Worm (Caenorhabditis elegans) whole organism, L3 larva: Measurements from ENCODE around the gene ZK632.11.

ENCODE experiments used
- R02D3.7 ChIP-seq: fragments of 150-350 bp; optimal IDR thresholded peaks from 2 replicates; lab custom pipeline; 2014; ENCODE audit warnings: missing biosample characterization, missing genetic modification characterization
- aly-2 ChIP-seq: fragments of 150-350 bp; optimal IDR thresholded peaks from 2 replicates; lab custom pipeline; 2014; ENCODE audit warnings: missing biosample characterization, missing genetic modification characterization
- ama-1 ChIP-seq: fragments of 150-350 bp; optimal IDR thresholded peaks from 2 replicates; lab custom pipeline; 2018
- ceh-16 ChIP-seq: sonication (generic microtip); optimal IDR thresholded peaks from 2 replicates; lab custom pipeline; 2017; ENCODE audit warnings: missing biosample characterization, missing genetic modification characterization
- ceh-28 ChIP-seq: fragments of 150-350 bp; optimal IDR thresholded peaks from 2 replicates; lab custom pipeline; 2014; ENCODE audit warnings: missing biosample characterization, missing genetic modification reagents, missing genetic modification characterization
- ceh-82 ChIP-seq: fragments of 150-350 bp; optimal IDR thresholded peaks from 2 replicates; lab custom pipeline; 2014; ENCODE audit warnings: missing biosample characterization, missing genetic modification characterization
- ceh-9 ChIP-seq: sonication (generic microtip); optimal IDR thresholded peaks from 2 replicates; lab custom pipeline; 2018; ENCODE audit warnings: missing biosample characterization, missing genetic modification characterization
- elt-2 ChIP-seq: sonication (generic microtip); optimal IDR thresholded peaks from 2 replicates; lab custom pipeline; 2016; ENCODE audit warnings: missing genetic modification reagents, mild to moderate bottlenecking, missing genetic modification characterization, missing compliant biosample characterization
- elt-3 ChIP-seq, 3 experiments: fragments of 150-350 bp in 1 of 3; sonication (generic microtip) in 2 of 3; optimal IDR thresholded peaks; 2 replicates in 2 of 3; 4 replicates in 1 of 3; lab custom pipeline; 2014 to 2017; ENCODE audit warnings: missing biosample characterization in 3 of 3, missing genetic modification characterization in 3 of 3
- eor-1 ChIP-seq, 2 experiments: fragments of 150-350 bp; optimal IDR thresholded peaks; 2 replicates each; lab custom pipeline; 2014 to 2018; ENCODE audit warnings: missing biosample characterization in 2 of 2, missing genetic modification characterization in 2 of 2
- fos-1 ChIP-seq: fragments of 150-350 bp; optimal IDR thresholded peaks from 2 replicates; lab custom pipeline; 2014; ENCODE audit warnings: missing biosample characterization, missing genetic modification characterization
- hmg-11 ChIP-seq: sonication (generic microtip); optimal IDR thresholded peaks from 2 replicates; lab custom pipeline; 2016; ENCODE audit warnings: missing genetic modification characterization, missing compliant biosample characterization
- jun-1 ChIP-seq: fragments of 150-350 bp; optimal IDR thresholded peaks from 2 replicates; lab custom pipeline; 2014; ENCODE audit warnings: missing biosample characterization, missing genetic modification reagents, missing genetic modification characterization
- lin-15B ChIP-seq: fragments of 150-350 bp; optimal IDR thresholded peaks from 2 replicates; lab custom pipeline; 2014; ENCODE audit warnings: missing biosample characterization, missing genetic modification characterization
- lin-39 ChIP-seq: fragments of 150-350 bp; optimal IDR thresholded peaks from 2 replicates; lab custom pipeline; 2018; ENCODE audit warnings: missing biosample characterization, missing genetic modification reagents, missing genetic modification characterization
- mdl-1 ChIP-seq: fragments of 150-350 bp; optimal IDR thresholded peaks from 2 replicates; lab custom pipeline; 2014; ENCODE audit warnings: missing biosample characterization, missing genetic modification characterization
- nfya-1 ChIP-seq: sonication (generic microtip); optimal IDR thresholded peaks from 2 replicates; lab custom pipeline; 2017; ENCODE audit warnings: missing genetic modification characterization, mild to moderate bottlenecking, missing compliant biosample characterization, antibody characterized with exemption, moderate library complexity; ENCODE audit not compliant: insufficient read depth
- nhr-12 ChIP-seq: fragments of 150-350 bp; optimal IDR thresholded peaks from 2 replicates; lab custom pipeline; 2014; ENCODE audit warnings: missing biosample characterization, missing genetic modification characterization
- nhr-23 ChIP-seq: fragments of 150-350 bp; optimal IDR thresholded peaks from 2 replicates; lab custom pipeline; 2014; ENCODE audit warnings: missing biosample characterization, missing genetic modification reagents, missing genetic modification characterization
- nhr-237 ChIP-seq: fragments of 150-350 bp; optimal IDR thresholded peaks from 2 replicates; lab custom pipeline; 2014; ENCODE audit warnings: missing biosample characterization, missing genetic modification characterization
- nhr-25 ChIP-seq: sonication (generic microtip); optimal IDR thresholded peaks from 2 replicates; lab custom pipeline; 2017; ENCODE audit warnings: missing biosample characterization, missing genetic modification characterization
- nhr-28 ChIP-seq: fragments of 150-350 bp; optimal IDR thresholded peaks from 2 replicates; lab custom pipeline; 2014; ENCODE audit warnings: missing biosample characterization, missing genetic modification characterization
- nhr-43 ChIP-seq: sonication (generic microtip); optimal IDR thresholded peaks from 2 replicates; lab custom pipeline; 2016; ENCODE audit warnings: mild to moderate bottlenecking, missing genetic modification characterization, missing compliant biosample characterization; ENCODE audit not compliant: poor library complexity, severe bottlenecking
- nhr-67 ChIP-seq: fragments of 150-350 bp; optimal IDR thresholded peaks from 2 replicates; lab custom pipeline; 2014; ENCODE audit warnings: missing biosample characterization, missing genetic modification characterization
- nhr-76 ChIP-seq: fragments of 150-350 bp; sonication (generic microtip); optimal IDR thresholded peaks from 5 replicates; lab custom pipeline; 2014; ENCODE audit warnings: missing biosample characterization, missing genetic modification characterization
- nhr-77 ChIP-seq: fragments of 150-350 bp; optimal IDR thresholded peaks from 2 replicates; lab custom pipeline; 2014; ENCODE audit warnings: missing biosample characterization, missing genetic modification characterization
- pha-4 ChIP-seq: fragments of 150-350 bp; optimal IDR thresholded peaks from 2 replicates; lab custom pipeline; 2014; ENCODE audit warnings: missing biosample characterization, missing genetic modification reagents, missing genetic modification characterization
- pqm-1 ChIP-seq: fragments of 150-350 bp; optimal IDR thresholded peaks from 2 replicates; lab custom pipeline; 2017; ENCODE audit warnings: missing biosample characterization, missing genetic modification characterization, inconsistent platforms
- sea-2 ChIP-seq: fragments of 150-350 bp; sonication (generic microtip); optimal IDR thresholded peaks from 4 replicates; lab custom pipeline; 2014; ENCODE audit warnings: missing biosample characterization, missing genetic modification reagents, missing genetic modification characterization
- skn-1 ChIP-seq: fragments of 150-350 bp; optimal IDR thresholded peaks from 2 replicates; lab custom pipeline; 2014; ENCODE audit warnings: missing biosample characterization, missing genetic modification characterization
- tbx-2 ChIP-seq: sonication (generic microtip); optimal IDR thresholded peaks from 2 replicates; lab custom pipeline; 2016; ENCODE audit warnings: mild to moderate bottlenecking, missing genetic modification characterization, missing compliant biosample characterization
- ztf-4 ChIP-seq: fragments of 150-350 bp; optimal IDR thresholded peaks from 2 replicates; lab custom pipeline; 2014; ENCODE audit warnings: missing biosample characterization, missing genetic modification characterization

ZK632.11 gene

DNA sequence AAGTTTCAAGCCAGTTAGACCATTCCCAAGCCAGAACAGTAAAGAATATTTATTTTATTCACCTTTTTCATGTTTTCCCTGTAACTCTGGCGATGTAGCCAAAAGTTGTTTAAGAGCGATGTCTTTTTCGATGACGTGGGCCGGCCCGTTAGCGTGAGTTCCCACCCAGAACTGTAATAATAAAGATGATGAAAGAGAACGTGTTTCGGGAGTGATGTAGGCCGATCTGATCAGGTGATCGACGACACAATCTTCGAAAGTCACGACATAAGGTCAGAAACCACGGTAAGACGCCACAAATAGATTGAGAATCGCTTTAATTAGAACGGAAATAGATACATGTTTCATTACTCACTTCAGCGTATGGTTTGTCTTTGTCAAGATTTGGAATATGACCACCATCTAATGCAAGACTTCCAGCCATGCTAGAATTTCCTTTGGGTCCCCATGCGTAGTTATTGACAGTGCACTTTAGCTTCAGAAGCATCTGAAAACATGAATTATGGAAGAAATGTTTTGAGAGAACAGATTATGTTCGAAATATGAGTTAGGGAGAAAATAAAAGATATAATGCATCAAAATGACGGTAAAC, 20.7 kb upstream of the ZK632.11 start, which contains the start of gene ZK632.4:
Gene ZK632.4, minus strand, starts transcription at position 487 of the 592 bp plus-strand sequence.
- TF ChIP-seq ceh-9 (tag; lab: Kevin White, UChicago) (no peak), nhr-25 (peak; percentile 26), nhr-23 (tag; lab: Kevin White, UChicago) (peak; percentile 53), ceh-16 (tag; lab: Kevin White, UChicago) (no peak), ceh-82 (tag; lab: Kevin White, UChicago) (no peak), nhr-77 (tag; lab: Kevin White, UChicago) (no peak), pqm-1 (tag; lab: Kevin White, UChicago) (no peak), elt-2 (tag; lab: Kevin White, UChicago) (no peak), nfya-1 (tag; lab: Kevin White, UChicago) (no peak)

DNA sequence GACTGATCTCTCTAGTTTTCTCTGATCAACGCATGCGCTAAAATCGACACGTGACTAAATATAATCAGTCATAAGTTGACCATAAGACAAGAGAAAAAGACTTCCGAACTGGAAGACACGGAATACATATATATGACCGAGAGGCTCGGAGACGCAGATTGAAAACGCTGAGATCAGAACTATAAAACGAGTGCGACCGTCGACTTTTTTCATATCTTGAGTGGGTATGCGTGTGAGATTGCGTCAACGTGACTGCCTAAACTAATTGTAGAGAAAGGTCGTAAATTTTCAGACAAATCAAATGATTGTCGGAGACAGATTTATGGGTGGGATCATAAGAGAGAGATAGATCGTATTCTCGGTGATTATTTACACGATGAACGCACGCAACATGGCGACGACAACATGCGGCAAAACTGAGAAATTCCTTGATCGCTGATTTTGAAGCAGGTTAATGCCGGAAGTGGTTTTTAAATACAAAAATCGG, 20.1 kb upstream of the ZK632.11 start:
- TF ChIP-seq hmg-11 (tag; lab: Kevin White, UChicago) (no peak), elt-2 (tag; lab: Kevin White, UChicago) (peak; percentile 65), nhr-23 (tag; lab: Kevin White, UChicago) (peak; percentile 49), pqm-1 (tag; lab: Kevin White, UChicago) (peak; percentile 48), jun-1 (tag; lab: Kevin White, UChicago) (peak; percentile 55), aly-2 (no peak), mdl-1 (tag; lab: Kevin White, UChicago) (peak; percentile 32), nhr-43 (tag; lab: Kevin White, UChicago) (peak; percentile 80), nfya-1 (tag; lab: Kevin White, UChicago) (peak; percentile 10), ama-1 (lab: Kevin White, UChicago) (peak; percentile 82), nhr-25 (peak; percentile 67)

ce11 chrIII:9808179-9808578, 19.5 kb upstream of the ZK632.11 start, which contains the start of gene gtap-2:
TSS of gene gtap-2 (plus strand) at chrIII:9808544.
- TF ChIP-seq eor-1 (tag; optimal IDR thresholded peaks at IDR 0.05; lab: Kevin White, UChicago) (peak in 1 of 2 experiments; percentile 20), nhr-23 (tag; lab: Kevin White, UChicago) (no peak), pqm-1 (tag; lab: Kevin White, UChicago) (no peak), nhr-43 (tag; lab: Kevin White, UChicago) (peak; percentile 17), nfya-1 (tag; lab: Kevin White, UChicago) (peak; percentile 18), pha-4 (tag; lab: Kevin White, UChicago) (peak; percentile 60), nhr-237 (tag; lab: Kevin White, UChicago) (no peak), lin-15B (peak; percentile 32), ama-1 (lab: Kevin White, UChicago) (no peak)

DNA sequence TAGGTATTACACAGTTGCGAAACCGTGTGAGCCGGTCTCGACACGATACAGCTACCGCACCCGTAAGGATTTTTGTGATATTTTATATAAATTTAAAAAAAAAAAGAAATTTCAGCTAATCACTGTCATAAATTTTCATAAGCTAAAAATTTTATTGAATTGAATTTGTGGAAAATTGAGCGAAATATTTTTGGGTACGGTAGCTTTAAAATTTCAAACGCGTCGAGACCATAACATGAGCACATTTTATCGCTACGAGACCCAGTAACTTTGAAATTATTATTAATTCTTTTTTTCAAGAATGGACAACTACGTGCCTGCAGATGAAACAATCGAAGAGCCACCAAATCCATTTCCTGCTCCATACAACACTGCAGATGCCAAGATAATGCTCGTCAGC, 14.6 kb upstream of the ZK632.11 start, which contains the start of gene ZK632.14:
Gene ZK632.14, plus strand, starts transcription at position 301 of the 400 bp plus-strand sequence.
- TF ChIP-seq nhr-28 (tag; lab: Kevin White, UChicago): no peak
- no peak for TF ChIP-seq ama-1 (lab: Kevin White, UChicago)
- no peak for TF ChIP-seq pha-4 (tag; lab: Kevin White, UChicago)
- no peak for TF ChIP-seq jun-1 (tag; lab: Kevin White, UChicago)
- no peak for TF ChIP-seq lin-15B
- TF ChIP-seq eor-1 (tag; optimal IDR thresholded peaks at IDR 0.05; lab: Kevin White, UChicago): no peak
- no peak for TF ChIP-seq nfya-1 (tag; lab: Kevin White, UChicago)
- no peak for TF ChIP-seq nhr-76
- TF ChIP-seq nhr-12: no peak
- TF ChIP-seq ztf-4: no peak
- TF ChIP-seq ceh-9 (tag; lab: Kevin White, UChicago): no peak
- no peak for TF ChIP-seq nhr-67
- no peak for TF ChIP-seq skn-1
- TF ChIP-seq fos-1 (tag; lab: Kevin White, UChicago): no peak

DNA sequence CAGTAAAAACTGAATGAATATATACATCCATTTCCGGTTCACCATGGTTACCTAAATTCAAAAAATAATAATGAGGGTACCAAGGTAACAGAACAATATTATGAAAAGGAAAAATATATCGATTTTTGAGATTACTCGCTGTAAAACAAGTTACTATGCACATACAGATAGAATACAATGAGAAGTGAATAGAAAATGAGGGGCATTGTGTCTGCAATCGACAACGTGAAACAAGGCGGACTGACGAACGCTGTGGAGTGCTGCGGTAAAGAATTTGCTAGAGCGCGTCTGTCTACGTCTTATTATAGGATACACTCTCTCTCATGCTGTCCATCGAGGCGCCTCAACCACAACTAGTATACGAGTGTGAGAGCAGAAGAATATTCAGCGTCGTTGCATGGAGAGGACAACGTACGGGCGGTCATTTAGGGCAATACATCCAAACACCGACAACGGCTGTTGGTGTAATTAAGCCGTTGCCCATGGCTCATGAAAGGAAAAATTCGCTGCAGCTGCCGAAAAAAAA, 10.6 kb upstream of the ZK632.11 start, which contains the start of gene cnx-1:
Gene cnx-1, minus strand, starts transcription at position 51 of the 526 bp plus-strand sequence.
- TF ChIP-seq ceh-28 (tag; lab: Kevin White, UChicago) (no peak), elt-3 (tag; optimal IDR thresholded peaks at IDR 0.05; lab: Kevin White, UChicago) (no peak), pha-4 (tag; lab: Kevin White, UChicago) (peak; percentile 10), nhr-25 (peak; percentile 10), nhr-77 (tag; lab: Kevin White, UChicago) (no peak), sea-2 (peak; percentile 8), nhr-23 (tag; lab: Kevin White, UChicago) (peak; percentile 28), ceh-82 (tag; lab: Kevin White, UChicago) (no peak), lin-39 (tag; lab: Kevin White, UChicago) (peak; percentile 66), nfya-1 (tag; lab: Kevin White, UChicago) (peak; percentile 49), nhr-43 (tag; lab: Kevin White, UChicago) (no peak), R02D3.7 (tag; lab: Kevin White, UChicago) (no peak), elt-2 (tag; lab: Kevin White, UChicago) (no peak), tbx-2 (tag; lab: Kevin White, UChicago) (no peak), jun-1 (tag; lab: Kevin White, UChicago) (no peak), hmg-11 (tag; lab: Kevin White, UChicago) (peak; percentile 72), nhr-28 (tag; lab: Kevin White, UChicago) (no peak), ama-1 (lab: Kevin White, UChicago) (peak; percentile 41), lin-15B (peak; percentile 16)
